Worm (Caenorhabditis elegans): ENCODE results near the gene col-158.

DNA sequence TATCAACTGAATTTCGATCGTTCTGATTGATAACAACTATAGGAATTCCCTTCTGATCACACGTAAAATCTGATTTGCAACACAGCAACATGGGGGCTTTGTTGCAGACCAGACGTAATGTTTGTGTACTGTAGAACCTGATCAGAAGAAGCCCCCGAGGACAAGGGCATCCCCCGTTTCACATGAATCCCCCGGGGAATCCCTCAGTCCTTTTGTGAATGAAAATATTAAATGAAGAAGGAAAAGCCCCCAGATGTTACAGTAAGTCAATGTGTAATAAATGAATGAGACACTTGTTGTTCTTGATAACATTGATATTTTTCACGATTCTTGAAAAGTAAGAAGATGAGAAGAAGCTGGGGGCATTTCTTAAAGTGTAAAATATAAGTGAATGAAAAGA, 35.2 kb upstream of the col-158 start:
- TF ChIP-seq elt-2 (tag; optimal IDR thresholded peaks at IDR 0.05) (no peak), ztf-4 (tag; optimal IDR thresholded peaks at IDR 0.05) (no peak), ceh-82 (tag; optimal IDR thresholded peaks at IDR 0.05) (no peak), rnt-1 (tag; optimal IDR thresholded peaks at IDR 0.05) (no peak), elt-3 (tag; optimal IDR thresholded peaks at IDR 0.05) (no peak), pqm-1 (tag; optimal IDR thresholded peaks at IDR 0.05) (no peak), nhr-12 (tag; optimal IDR thresholded peaks at IDR 0.05) (no peak), aha-1 (tag; optimal IDR thresholded peaks at IDR 0.05) (no peak), ceh-88 (GFP tag; IDR thresholded peaks at IDR 0.05) (no peak)
